Fruit fly (Drosophila melanogaster) ovary, adult (tissue): ENCODE data around the gene CG17906.
A peak's percentile ranks its signal among the peaks of the same experiment; 100 is the strongest.

Experiments used
- CG17801 ChIP-seq: fragments of 200-800 bp; optimal IDR thresholded peaks from 2 replicates; lab custom pipeline; 2019; ENCODE audit warnings: missing biosample characterization, mild to moderate bottlenecking, missing genetic modification characterization, moderate library complexity; ENCODE audit not compliant: partially characterized antibody

CG17906 gene

DNA sequence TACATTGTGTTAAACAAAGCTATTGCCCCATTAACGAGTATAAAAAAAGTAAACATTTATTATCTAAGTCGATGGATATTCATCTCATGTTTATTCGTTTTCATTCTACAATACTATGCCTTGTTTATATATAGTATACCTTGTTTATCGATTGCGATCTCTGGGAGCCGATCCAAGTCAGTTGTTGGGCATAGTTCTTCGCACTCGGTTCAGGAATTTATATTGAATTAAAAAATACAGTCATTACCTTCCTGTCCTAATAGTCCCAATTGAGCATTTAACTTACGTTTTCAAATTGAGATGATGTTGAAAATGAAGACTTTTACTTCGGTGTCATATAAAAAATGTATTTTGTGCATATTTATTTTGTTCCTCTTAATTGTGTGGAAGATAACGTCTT lies 29.5 kb upstream of the CG17906 start, which contains the start of gene CG32984:
Gene CG32984, plus strand, starts transcription at position 301 of the 400 bp plus-strand sequence.
- no peak for TF ChIP-seq CG17801 (GFP tag; lab: Kevin White, UChicago)

DNA sequence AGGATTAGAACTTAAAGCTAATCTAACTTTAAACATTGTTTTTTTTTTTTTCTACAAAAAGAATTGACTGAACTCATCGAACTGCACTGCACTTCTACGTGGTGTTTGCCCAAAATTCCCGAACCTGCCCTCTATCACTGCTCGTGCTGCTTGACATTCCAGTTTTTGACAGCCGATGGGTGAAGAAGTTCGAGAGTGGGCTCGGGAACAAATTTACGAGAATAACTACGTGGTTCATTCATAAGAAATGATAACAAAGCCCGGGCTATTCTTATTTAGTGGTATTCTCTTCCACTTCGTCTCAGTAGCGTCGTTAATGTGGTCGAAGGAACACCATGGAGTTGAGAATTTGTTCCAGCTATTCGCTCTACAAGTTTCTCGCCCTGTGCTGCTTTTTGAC lies 27.0 kb upstream of the CG17906 start, which contains the start of gene CG18088:
Gene CG18088, plus strand, starts transcription at position 301 of the 400 bp plus-strand sequence.
- no peak for TF ChIP-seq CG17801 (GFP tag; lab: Kevin White, UChicago)

DNA sequence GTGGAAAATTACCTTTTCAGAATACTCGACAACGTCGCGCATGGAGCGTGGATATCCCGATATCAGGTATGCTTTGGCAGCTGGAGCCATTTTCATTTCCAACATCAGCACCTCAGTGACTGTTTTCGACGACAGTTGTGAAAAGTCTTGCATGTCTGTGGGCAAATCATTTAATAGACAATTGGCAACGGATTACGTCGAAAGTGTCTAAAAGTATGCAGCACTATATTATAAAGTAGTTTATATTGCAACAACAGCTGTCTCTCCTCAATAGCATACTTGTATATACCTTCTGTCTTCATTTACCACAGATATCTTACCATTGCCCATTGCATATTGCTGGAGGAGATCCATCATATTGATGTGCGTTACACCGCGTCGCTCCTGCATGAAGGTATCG lies 21.3 kb upstream of the CG17906 start:
- TF ChIP-seq CG17801 (GFP tag; lab: Kevin White, UChicago), result no peak

DNA sequence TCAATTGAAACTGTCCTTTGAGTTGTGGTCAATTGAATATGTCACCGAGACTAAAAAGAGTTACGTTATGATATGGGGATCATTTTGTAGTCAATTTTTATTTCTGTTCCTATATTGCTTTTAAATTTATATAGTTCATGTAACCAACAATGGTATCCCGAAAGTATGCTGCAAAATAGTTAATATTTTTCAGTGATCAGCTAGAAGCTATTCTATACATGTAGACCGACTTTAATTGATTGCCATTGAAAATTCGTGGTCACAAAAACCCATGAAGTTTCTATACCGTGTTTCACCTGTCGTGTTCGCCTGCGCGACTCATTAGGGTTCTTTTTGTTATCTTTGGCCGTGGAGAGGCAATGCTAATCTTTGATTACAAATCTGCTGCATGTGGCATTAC lies 19.7 kb upstream of the CG17906 start:
- no peak for TF ChIP-seq CG17801 (GFP tag; lab: Kevin White, UChicago)

DNA sequence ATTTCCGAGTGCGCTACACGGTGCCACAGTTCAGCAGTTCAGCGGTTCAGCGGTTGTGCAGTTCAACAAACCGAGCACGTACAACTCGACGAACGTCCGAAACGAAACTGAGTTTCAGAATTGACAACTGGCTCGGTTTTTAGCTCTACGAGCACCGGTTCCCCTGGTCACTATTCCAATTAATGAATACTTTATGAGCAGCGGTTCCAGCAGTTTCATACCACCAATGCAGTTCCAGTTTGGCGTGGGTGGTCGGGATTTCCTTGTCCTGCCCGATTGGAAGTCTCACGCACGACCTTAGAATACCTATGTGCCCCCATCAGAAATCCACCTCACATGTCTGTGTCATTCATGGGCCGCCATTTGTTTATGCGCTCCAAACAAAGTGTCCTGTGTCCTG lies 18.9 kb upstream of the CG17906 start, which contains the start of gene CG9541:
Gene CG9541, minus strand, starts transcription at position 101 of the 400 bp plus-strand sequence.
- no peak for TF ChIP-seq CG17801 (GFP tag; lab: Kevin White, UChicago)

DNA sequence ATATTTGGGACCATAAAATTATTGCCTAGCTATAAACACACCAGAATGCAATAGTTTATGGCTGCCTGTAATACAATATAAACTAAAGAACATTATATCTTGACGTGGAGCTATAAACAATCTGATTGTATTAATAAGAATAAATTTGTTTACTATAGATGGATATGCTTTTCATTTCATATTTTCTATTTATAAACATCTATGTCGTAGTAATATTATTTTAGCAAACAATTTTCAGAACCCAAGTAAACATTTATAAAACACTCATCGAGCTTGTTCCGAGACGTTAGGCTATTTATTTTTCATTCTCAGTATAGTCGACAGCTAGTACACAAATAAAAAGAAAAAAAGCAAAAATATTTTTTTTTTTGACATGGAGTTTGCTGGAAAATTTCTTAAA lies 13.8 kb upstream of the CG17906 start, which contains the start of gene CG18662:
Gene CG18662, plus strand, starts transcription at position 301 of the 400 bp plus-strand sequence.
- TF ChIP-seq CG17801 (GFP tag; lab: Kevin White, UChicago), result no peak

DNA sequence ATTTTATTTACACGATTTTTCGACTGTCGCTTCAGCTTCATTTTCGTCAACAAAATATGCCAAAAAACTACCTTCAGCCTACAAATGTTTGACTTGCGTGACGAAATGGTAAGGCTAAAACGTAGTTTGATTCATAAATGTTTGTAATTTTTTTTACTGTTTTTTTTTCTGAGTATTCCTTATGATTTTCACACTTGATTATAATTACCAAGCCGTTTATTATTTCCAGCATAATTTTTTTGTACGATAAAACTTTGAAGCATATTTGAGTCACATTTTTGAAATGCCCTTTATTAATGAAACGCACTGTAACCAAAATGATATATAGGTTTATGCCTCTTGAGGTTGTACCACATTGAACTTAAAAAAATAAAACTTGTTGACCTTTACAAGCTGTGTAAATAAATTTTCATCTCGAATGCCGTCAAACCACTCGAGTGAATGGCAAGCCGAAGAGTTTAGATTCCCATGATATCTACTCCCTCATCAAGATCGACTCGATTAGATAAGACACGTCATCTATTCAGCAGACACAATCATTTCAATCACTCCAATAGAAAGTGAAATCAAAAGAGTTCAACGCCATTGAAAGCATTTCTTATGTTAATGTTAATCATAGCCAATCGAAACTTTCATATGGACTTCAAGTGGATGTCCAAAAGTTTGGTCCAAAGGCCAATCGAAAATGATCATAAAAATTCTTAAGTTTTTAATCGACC lies 11.4 kb upstream of the CG17906 start:
- no peak for TF ChIP-seq CG17801 (GFP tag; lab: Kevin White, UChicago)

DNA sequence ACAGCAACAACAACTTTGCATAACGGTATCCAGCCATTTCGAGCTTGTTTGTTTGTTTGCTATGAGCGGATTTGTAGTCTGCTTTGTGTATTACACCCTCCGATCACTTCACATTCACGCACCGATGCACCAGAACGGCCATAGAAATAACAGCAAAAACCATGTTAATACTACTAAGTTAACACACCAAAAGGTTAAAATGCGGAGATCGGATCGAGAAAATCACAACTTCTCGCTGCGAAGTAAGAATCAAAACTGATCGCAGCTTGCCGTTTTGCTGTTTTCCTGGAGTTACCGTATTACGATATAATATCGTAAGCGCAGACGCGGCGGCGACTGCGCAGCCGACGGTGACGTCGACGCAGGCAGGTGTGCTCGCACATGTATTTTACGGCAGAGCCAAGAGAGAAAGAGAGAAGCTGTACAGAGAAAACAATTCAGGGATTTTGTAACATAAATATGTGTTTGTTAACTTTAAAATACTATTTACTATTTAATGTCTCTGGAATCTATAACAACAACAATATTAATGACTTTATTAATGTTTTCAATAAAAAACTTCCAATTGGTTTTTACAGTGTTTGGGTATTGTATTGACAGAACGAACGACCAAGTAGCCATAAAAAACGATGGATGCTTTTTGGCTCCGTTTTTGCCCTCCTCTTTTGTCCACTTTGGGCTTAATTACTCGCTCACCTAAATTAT lies 9.4 kb upstream of the CG17906 start, which contains the start of gene CG13101:
Gene CG13101, minus strand, starts transcription at position 259 of the 705 bp plus-strand sequence.
- TF ChIP-seq CG17801 (GFP tag; lab: Kevin White, UChicago), result peak; percentile 93

DNA sequence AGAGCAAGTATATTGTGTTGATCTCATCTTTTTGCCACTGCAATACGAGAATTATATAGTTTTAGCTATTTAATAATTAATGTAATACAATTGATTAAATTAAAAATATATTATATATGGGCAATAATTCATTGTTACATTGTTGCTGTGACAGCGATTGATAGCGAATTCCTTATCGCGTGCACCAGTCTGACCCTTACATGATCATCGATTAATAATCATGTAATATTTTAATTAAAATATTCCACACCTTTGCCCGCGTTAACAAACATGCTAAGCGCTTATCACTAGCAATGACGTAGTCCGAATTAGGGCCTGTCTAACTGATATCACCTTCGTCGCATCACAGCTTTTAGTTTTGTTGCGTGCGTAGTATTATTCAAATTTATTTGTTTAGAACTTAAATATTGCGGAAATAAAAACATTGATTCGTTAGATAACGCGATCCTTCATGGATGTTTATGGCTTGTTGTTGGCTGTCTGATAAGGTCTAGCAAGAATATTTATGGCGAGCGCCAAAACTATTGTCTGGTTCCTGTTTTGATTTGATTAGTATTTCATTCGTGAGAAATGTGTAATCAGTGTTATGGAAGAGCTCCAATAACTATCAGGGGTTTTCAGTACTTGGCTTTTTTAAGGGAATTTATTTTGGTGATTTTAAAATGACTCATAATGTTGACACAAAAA lies 6.8 kb upstream of the CG17906 start:
- no peak for TF ChIP-seq CG17801 (GFP tag; lab: Kevin White, UChicago)

DNA sequence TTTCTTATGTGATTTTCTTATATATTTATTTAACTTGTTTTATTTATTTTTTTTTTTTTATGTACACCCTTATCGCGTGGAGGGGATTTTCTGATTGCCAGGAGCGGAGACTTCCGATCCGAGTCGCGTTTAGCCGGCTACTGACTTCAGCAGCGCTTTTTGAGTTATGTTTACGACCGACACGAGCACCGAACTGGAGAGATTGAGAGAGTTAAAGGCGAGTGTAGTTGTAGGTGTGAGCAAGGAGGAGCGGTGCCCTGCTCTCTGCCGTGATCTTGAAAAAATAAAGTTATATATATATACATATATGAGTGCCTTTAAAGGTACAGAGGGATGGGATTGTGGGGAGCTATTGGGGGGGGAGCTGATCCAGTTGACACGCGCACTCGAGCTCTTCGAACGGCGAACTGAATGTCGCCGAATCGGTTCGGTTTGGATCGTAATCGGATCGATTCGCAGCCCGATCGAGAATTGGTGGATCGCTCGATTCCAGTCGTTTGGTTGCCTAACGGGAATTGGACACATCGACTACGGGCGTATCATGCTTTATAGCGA lies 5.1 kb upstream of the CG17906 start, which contains the start of gene rost:
Gene rost, minus strand, starts transcription at position 503 of the 555 bp plus-strand sequence.
- TF ChIP-seq CG17801 (GFP tag; lab: Kevin White, UChicago), result peak; percentile 30

DNA sequence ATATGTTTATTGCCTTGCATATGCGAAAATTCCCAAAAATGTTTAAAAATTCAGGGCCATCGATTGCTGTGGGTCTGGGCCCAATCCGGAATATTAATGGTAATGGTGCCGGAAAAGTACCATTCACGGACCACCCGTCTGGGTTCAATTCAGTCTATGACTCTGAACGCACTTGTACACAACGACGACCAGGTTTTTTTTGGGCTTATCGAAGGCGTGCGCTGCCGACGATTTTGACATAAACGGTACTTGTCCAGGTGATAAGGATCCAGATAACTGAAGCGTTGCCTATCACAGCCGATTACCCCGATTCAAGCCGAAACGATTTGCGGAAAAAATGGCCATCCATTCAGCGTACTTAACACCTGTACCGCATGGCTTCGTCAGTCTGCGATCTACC lies 2.6 kb upstream of the CG17906 start, which contains the start of gene CG9555:
Gene CG9555, plus strand, starts transcription at position 153 of the 400 bp plus-strand sequence.
- no peak for TF ChIP-seq CG17801 (GFP tag; lab: Kevin White, UChicago)

DNA sequence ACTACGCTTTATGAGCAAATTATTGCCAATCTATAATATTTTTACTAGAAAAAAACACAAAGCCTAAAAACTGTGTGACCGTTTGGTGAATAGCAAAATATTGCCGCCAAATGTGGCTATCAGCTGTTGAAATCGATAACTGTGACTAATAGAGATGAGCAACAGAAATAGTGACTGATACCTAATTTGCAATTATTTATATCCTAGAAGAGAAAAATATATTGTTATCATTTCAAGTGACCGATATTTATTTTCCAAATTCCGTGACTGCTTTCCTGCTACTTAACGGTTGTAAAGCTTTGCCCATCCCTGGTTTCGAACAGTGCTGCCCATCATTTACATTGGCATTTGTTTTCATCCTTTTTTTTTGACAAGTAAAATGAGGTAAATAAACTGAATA lies 3.1 kb downstream of the CG17906 start, which contains the start of the genes alien and CG18661:
Gene alien, minus strand, starts transcription at position 95 of the 400 bp plus-strand sequence.
Gene CG18661, plus strand, starts transcription at position 321 of the 400 bp plus-strand sequence.
- no peak for TF ChIP-seq CG17801 (GFP tag; lab: Kevin White, UChicago)

DNA sequence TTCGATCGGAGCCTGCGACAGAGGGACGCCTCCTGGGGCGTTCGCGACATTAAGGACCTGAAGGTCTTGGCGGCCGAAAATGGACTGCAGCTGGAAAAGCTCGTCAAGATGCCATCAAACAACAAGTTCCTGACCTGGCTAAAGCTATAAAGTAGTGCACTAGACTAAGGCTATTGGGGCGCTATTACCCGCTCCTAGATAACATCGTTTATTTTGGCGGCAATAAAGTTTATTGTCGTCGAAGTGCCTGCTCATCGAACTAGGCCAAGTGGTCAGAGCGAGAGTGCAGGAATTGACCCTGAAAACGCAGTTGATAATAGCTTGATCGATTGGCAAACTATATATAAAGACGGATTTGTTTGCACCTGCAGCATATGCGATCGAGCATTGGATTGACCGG lies 4.0 kb downstream of the CG17906 start, which contains the start of gene Try29F:
Gene Try29F, plus strand, starts transcription at position 301 of the 400 bp plus-strand sequence.
- no peak for TF ChIP-seq CG17801 (GFP tag; lab: Kevin White, UChicago)

DNA sequence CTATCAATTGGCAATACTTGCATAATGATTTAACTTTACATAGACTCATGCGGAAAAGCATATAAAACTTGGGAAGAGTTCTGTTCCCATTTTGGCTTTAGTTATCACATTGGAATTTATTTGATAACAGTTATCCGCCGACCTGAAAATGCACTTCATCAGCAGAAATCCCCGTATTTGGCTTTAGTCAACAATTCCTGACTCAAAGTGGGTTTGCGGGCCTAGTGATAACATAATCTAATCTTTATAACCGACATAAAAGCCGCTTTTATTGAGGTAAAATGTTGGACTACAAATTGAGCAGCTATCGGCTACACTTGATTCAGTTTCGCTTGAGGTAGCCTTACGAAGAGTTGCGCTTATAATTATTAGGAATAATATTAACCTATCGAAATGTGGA lies 16.1 kb downstream of the CG17906 start, which contains the start of gene CG9568:
Gene CG9568, plus strand, starts transcription at position 317 of the 400 bp plus-strand sequence.
- no peak for TF ChIP-seq CG17801 (GFP tag; lab: Kevin White, UChicago)
